Worm (Caenorhabditis elegans) whole organism, L1 larva: ENCODE measurements around the gene dnj-25.

Source experiments
- C04F5.9 ChIP-seq: sonication (generic microtip); optimal IDR thresholded peaks from 2 replicates; lab custom pipeline; 2016; ENCODE audit warnings: missing genetic modification characterization, missing compliant biosample characterization
- Y116A8C.19 ChIP-seq: sonication (generic microtip); optimal IDR thresholded peaks from 2 replicates; lab custom pipeline; 2016; ENCODE audit warnings: missing compliant biosample characterization, missing genetic modification characterization, borderline replicate concordance
- aly-2 ChIP-seq: fragments of 150-350 bp; optimal IDR thresholded peaks from 2 replicates; lab custom pipeline; 2014; ENCODE audit warnings: missing biosample characterization, missing genetic modification characterization
- blmp-1 ChIP-seq: fragments of 150-350 bp; optimal IDR thresholded peaks from 2 replicates; lab custom pipeline; 2014; ENCODE audit warnings: missing biosample characterization, missing genetic modification characterization
- ceh-90 ChIP-seq: sonication (generic microtip); optimal IDR thresholded peaks from 2 replicates; lab custom pipeline; 2016; ENCODE audit warnings: missing genetic modification characterization, missing compliant biosample characterization
- ces-1 ChIP-seq: fragments of 150-350 bp; optimal IDR thresholded peaks from 2 replicates; lab custom pipeline; 2014; ENCODE audit warnings: missing biosample characterization, missing genetic modification reagents, missing genetic modification characterization
- dsc-1 ChIP-seq: sonication (generic microtip); optimal IDR thresholded peaks from 2 replicates; lab custom pipeline; 2016; ENCODE audit warnings: mild to moderate bottlenecking, missing genetic modification characterization, missing compliant biosample characterization
- efl-1 ChIP-seq, 4 experiments: fragments of 150-350 bp; optimal IDR thresholded peaks in 3 of 4; peaks in 1 of 4; 1 replicate in 1 of 4; 2 replicates in 3 of 4; lab custom pipeline; 2014; ENCODE audit warnings: missing biosample characterization in 2 of 4, missing genetic modification characterization in 2 of 4, missing genetic modification reagents in 2 of 4
- egl-13 ChIP-seq: sonication (generic microtip); optimal IDR thresholded peaks from 2 replicates; lab custom pipeline; 2016; ENCODE audit warnings: missing genotype, missing genetic modification reagents, missing genetic modification characterization, missing compliant biosample characterization
- egl-27 ChIP-seq, 2 experiments: fragments of 150-350 bp in 1 of 2; sonication (generic microtip); optimal IDR thresholded peaks; 3 replicates each; lab custom pipeline; 2017 to 2018; ENCODE audit warnings: missing biosample characterization in 2 of 2, missing genetic modification characterization in 2 of 2, missing genetic modification reagents in 2 of 2
- elt-2 ChIP-seq: sonication (generic microtip); optimal IDR thresholded peaks from 2 replicates; lab custom pipeline; 2016; ENCODE audit warnings: missing genetic modification characterization, mild to moderate bottlenecking, inconsistent platforms, missing compliant biosample characterization, missing genetic modification reagents
- ets-5 ChIP-seq: fragments of 200-800 bp; sonication (Bioruptor generic); IDR thresholded peaks from 2 replicates; pipeline ENCODE4 v1.3.6; 2022; ENCODE audit warnings: missing genetic modification characterization, missing compliant biosample characterization
- fkh-4 ChIP-seq: sonication (generic microtip); optimal IDR thresholded peaks from 2 replicates; lab custom pipeline; 2016; ENCODE audit warnings: missing compliant biosample characterization, missing genetic modification characterization, borderline replicate concordance
- fkh-8 ChIP-seq: sonication (generic microtip); optimal IDR thresholded peaks from 2 replicates; lab custom pipeline; 2016; ENCODE audit warnings: mild to moderate bottlenecking, missing genetic modification characterization, missing compliant biosample characterization
- hlh-4 ChIP-seq: sonication (generic microtip); optimal IDR thresholded peaks from 2 replicates; lab custom pipeline; 2016; ENCODE audit warnings: mild to moderate bottlenecking, missing genetic modification characterization, missing compliant biosample characterization
- isw-1 ChIP-seq: fragments of 200-800 bp; sonication (Bioruptor generic); IDR thresholded peaks from 2 replicates; pipeline ENCODE4 v1.3.6; 2022; ENCODE audit warnings: missing genetic modification characterization, missing compliant biosample characterization
- jun-1 ChIP-seq: fragments of 150-350 bp; optimal IDR thresholded peaks from 2 replicates; lab custom pipeline; 2014; ENCODE audit warnings: missing biosample characterization, missing genetic modification reagents, missing genetic modification characterization
- lin-13 ChIP-seq: fragments of 150-350 bp; optimal IDR thresholded peaks from 2 replicates; lab custom pipeline; 2014; ENCODE audit warnings: missing biosample characterization, missing genetic modification reagents, missing genetic modification characterization
- lin-14 ChIP-seq: fragments of 200-800 bp; sonication (Bioruptor generic); optimal IDR thresholded peaks from 2 replicates; lab custom pipeline; 2018; ENCODE audit warnings: mild to moderate bottlenecking, missing genetic modification characterization, moderate library complexity, missing compliant biosample characterization
- lin-15B ChIP-seq: fragments of 150-350 bp; sonication (generic microtip); optimal IDR thresholded peaks from 3 replicates; lab custom pipeline; 2014; ENCODE audit warnings: missing biosample characterization, missing genetic modification characterization
- lin-35 ChIP-seq, 2 experiments: fragments of 150-350 bp; optimal IDR thresholded peaks; 2 replicates each; lab custom pipeline; 2014; ENCODE audit warnings: missing biosample characterization in 2 of 2, missing genetic modification characterization in 2 of 2, missing genetic modification reagents in 2 of 2
- lin-39 ChIP-seq: fragments of 150-350 bp; optimal IDR thresholded peaks from 2 replicates; lab custom pipeline; 2014; ENCODE audit warnings: missing biosample characterization, missing genetic modification reagents, missing genetic modification characterization
- lsy-2 ChIP-seq, 2 experiments: fragments of 150-350 bp; optimal IDR thresholded peaks; 2 replicates each; lab custom pipeline; 2014; ENCODE audit warnings: missing biosample characterization in 2 of 2, missing genetic modification characterization in 2 of 2
- mdl-1 ChIP-seq, 2 experiments: fragments of 150-350 bp; optimal IDR thresholded peaks; 2 replicates each; lab custom pipeline; 2014 to 2017; ENCODE audit warnings: missing biosample characterization in 2 of 2, missing genetic modification characterization in 2 of 2, inconsistent platforms in 1 of 2
- mef-2 ChIP-seq: fragments of 150-350 bp; optimal IDR thresholded peaks from 2 replicates; lab custom pipeline; 2014; ENCODE audit warnings: missing biosample characterization, missing genetic modification characterization
- mep-1 ChIP-seq: fragments of 150-350 bp; optimal IDR thresholded peaks from 2 replicates; lab custom pipeline; 2014; ENCODE audit warnings: missing biosample characterization, missing genetic modification characterization
- nhr-20 ChIP-seq: sonication (generic microtip); optimal IDR thresholded peaks from 2 replicates; lab custom pipeline; 2016; ENCODE audit warnings: mild to moderate bottlenecking, missing genetic modification characterization, missing compliant biosample characterization
- nhr-71 ChIP-seq: sonication (generic microtip); optimal IDR thresholded peaks from 2 replicates; lab custom pipeline; 2016; ENCODE audit warnings: mild to moderate bottlenecking, missing genetic modification characterization, moderate library complexity, missing compliant biosample characterization
- nhr-77 ChIP-seq: fragments of 150-350 bp; optimal IDR thresholded peaks from 2 replicates; lab custom pipeline; 2014; ENCODE audit warnings: missing biosample characterization, missing genetic modification characterization
- nhr-84 ChIP-seq: sonication (generic microtip); optimal IDR thresholded peaks from 2 replicates; lab custom pipeline; 2017; ENCODE audit warnings: missing biosample characterization, missing genetic modification characterization
- nhr-85 ChIP-seq: sonication (generic microtip); peaks from one replicate; lab custom pipeline; 2016; ENCODE audit warnings: missing genetic modification characterization, inconsistent platforms, missing compliant biosample characterization
- nhr-90 ChIP-seq: sonication (generic microtip); optimal IDR thresholded peaks from 2 replicates; lab custom pipeline; 2016; ENCODE audit warnings: mild to moderate bottlenecking, missing genetic modification characterization, missing compliant biosample characterization; ENCODE audit not compliant: poor library complexity
- pqm-1 ChIP-seq: sonication (generic microtip); optimal IDR thresholded peaks from 3 replicates; lab custom pipeline; 2017; ENCODE audit warnings: missing biosample characterization, missing genetic modification characterization
- skn-1 ChIP-seq: fragments of 150-350 bp; optimal IDR thresholded peaks from 2 replicates; lab custom pipeline; 2014; ENCODE audit warnings: missing biosample characterization, missing genetic modification characterization
- snu-23 ChIP-seq: sonication (generic microtip); optimal IDR thresholded peaks from 2 replicates; lab custom pipeline; 2016; ENCODE audit warnings: missing genetic modification characterization, missing compliant biosample characterization
- sptf-1 ChIP-seq: fragments of 150-350 bp; optimal IDR thresholded peaks from 2 replicates; lab custom pipeline; 2014; ENCODE audit warnings: missing biosample characterization, missing genetic modification characterization
- swsn-7 ChIP-seq: sonication (generic microtip); optimal IDR thresholded peaks from 2 replicates; lab custom pipeline; 2016; ENCODE audit warnings: missing genetic modification characterization, missing compliant biosample characterization
- tbx-2 ChIP-seq: sonication (generic microtip); optimal IDR thresholded peaks from 2 replicates; lab custom pipeline; 2016; ENCODE audit warnings: missing genetic modification characterization, missing compliant biosample characterization
- tlp-1 ChIP-seq: fragments of 150-350 bp; optimal IDR thresholded peaks from 2 replicates; lab custom pipeline; 2014; ENCODE audit warnings: missing biosample characterization, missing genetic modification characterization
- unc-130 ChIP-seq: fragments of 150-350 bp; optimal IDR thresholded peaks from 2 replicates; lab custom pipeline; 2017; ENCODE audit warnings: missing biosample characterization, missing genetic modification characterization, inconsistent platforms
- unc-30 ChIP-seq: sonication (generic microtip); optimal IDR thresholded peaks from 2 replicates; lab custom pipeline; 2017; ENCODE audit warnings: missing biosample characterization, missing genetic modification characterization
- unc-62 ChIP-seq: fragments of 150-350 bp; optimal IDR thresholded peaks from 2 replicates; lab custom pipeline; 2014; ENCODE audit warnings: missing biosample characterization, missing genetic modification reagents, missing genetic modification characterization
- vab-15 ChIP-seq: sonication (generic microtip); optimal IDR thresholded peaks from 2 replicates; lab custom pipeline; 2017; ENCODE audit warnings: missing genotype, mild to moderate bottlenecking, missing genetic modification characterization, missing compliant biosample characterization
- zag-1 ChIP-seq: fragments of 150-350 bp; optimal IDR thresholded peaks from 2 replicates; lab custom pipeline; 2014; ENCODE audit warnings: missing biosample characterization, missing genetic modification characterization
- zip-4 ChIP-seq: fragments of 200-800 bp; sonication (Bioruptor generic); optimal IDR thresholded peaks from 2 replicates; lab custom pipeline; 2018; ENCODE audit warnings: mild to moderate bottlenecking, missing genetic modification characterization, moderate library complexity, missing compliant biosample characterization
- ztf-4 ChIP-seq: fragments of 150-350 bp; optimal IDR thresholded peaks from 2 replicates; lab custom pipeline; 2014; ENCODE audit warnings: missing biosample characterization, missing genetic modification characterization

dnj-25 gene

ce11 chrV:20753838-20754503 lies 9.8 kb upstream of the dnj-25 start:
- TF ChIP-seq tlp-1 (tag; lab: Kevin White, UChicago) = no peak
- no peak for TF ChIP-seq swsn-7 (tag; lab: Kevin White, UChicago)
- peak; percentile 25 for TF ChIP-seq lin-14
- TF ChIP-seq nhr-85 = peak; percentile 24
- peak; percentile 16 for TF ChIP-seq elt-2 (tag; lab: Kevin White, UChicago)

- TF ChIP-seq pqm-1 (tag; lab: Kevin White, UChicago) = peak; percentile 69
- TF ChIP-seq hlh-4 (tag; lab: Kevin White, UChicago) = no peak
- peak; percentile 4 for TF ChIP-seq lin-14
- TF ChIP-seq blmp-1 (tag; lab: Kevin White, UChicago) = no peak
- TF ChIP-seq efl-1 (optimal IDR thresholded peaks at IDR 0.05; lab: Kevin White, UChicago) = no peak
- TF ChIP-seq efl-1 (GFP tag; optimal IDR thresholded peaks at IDR 0.05 in 1 of 2; lab: Kevin White, UChicago) = no peak
- TF ChIP-seq zag-1 (tag; lab: Kevin White, UChicago) = no peak
- peak in 1 of 2 experiments; percentile 30 for TF ChIP-seq lin-35 (GFP tag; optimal IDR thresholded peaks at IDR 0.05; lab: Kevin White, UChicago)
- TF ChIP-seq snu-23 (GFP tag; lab: Kevin White, UChicago) = no peak
- peak; percentile 68 for TF ChIP-seq elt-2 (tag; lab: Kevin White, UChicago)
- TF ChIP-seq jun-1 (tag; lab: Kevin White, UChicago) = peak; percentile 0
- no peak for TF ChIP-seq fkh-8 (tag; lab: Kevin White, UChicago)
- TF ChIP-seq, all 84 proteins: peak for 5
Observed at ce11 chrV:20752609-20753102, 8.5 kb upstream of the dnj-25 start, which contains the start of gene pha-4. pha-4 (plus strand) TSS chrV:20753052.

DNA sequence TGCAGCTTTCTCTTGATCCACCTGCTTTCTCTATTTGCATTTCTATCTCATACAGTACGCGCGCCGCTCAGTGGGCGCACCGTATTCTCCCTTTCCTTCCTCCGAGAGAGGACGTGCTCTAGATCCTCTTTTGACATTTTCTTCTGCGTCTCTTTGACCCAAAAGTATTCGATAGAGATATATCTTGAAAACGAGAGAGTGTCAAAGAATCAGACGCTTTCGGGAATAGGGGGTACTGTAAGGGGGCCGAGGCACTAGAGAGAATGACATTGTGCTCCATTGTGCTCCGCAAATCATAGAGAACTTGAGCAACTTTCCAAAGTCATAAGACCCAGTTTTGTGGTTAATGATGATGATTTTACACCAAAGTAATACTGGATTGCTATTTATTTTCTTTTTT lies 5.0 kb upstream of the dnj-25 start:
- TF ChIP-seq swsn-7 (tag; lab: Kevin White, UChicago) (peak; percentile 14), mef-2 (tag; lab: Kevin White, UChicago) (no peak), C04F5.9 (no peak), zip-4 (GFP tag; lab: Kevin White, UChicago) (no peak), ztf-4 (tag; lab: Kevin White, UChicago) (no peak), nhr-84 (tag; lab: Kevin White, UChicago) (no peak), nhr-71 (tag; lab: Kevin White, UChicago) (peak; percentile 21), tbx-2 (tag; lab: Kevin White, UChicago) (peak; percentile 27), sptf-1 (tag; lab: Kevin White, UChicago) (no peak), ces-1 (GFP tag; lab: Kevin White, UChicago) (no peak), fkh-4 (tag; lab: Kevin White, UChicago) (no peak), isw-1 (GFP tag; lab: Robert Waterston, UW) (no peak), nhr-77 (tag; lab: Kevin White, UChicago) (peak; percentile 69), lsy-2 (tag; optimal IDR thresholded peaks at IDR 0.05; lab: Kevin White, UChicago) (peak in 1 of 2 experiments; percentile 86), dsc-1 (tag; lab: Kevin White, UChicago) (no peak), lin-14 (peak; percentile 37), egl-27 (tag; optimal IDR thresholded peaks at IDR 0.05; lab: Kevin White, UChicago) (no peak), tlp-1 (tag; lab: Kevin White, UChicago) (no peak), nhr-90 (tag; lab: Kevin White, UChicago) (no peak), egl-13 (tag; lab: Kevin White, UChicago) (no peak), jun-1 (tag; lab: Kevin White, UChicago) (no peak), zag-1 (tag; lab: Kevin White, UChicago) (no peak), unc-130 (tag; lab: Kevin White, UChicago) (no peak), unc-62 (no peak), ets-5 (GFP tag; lab: Robert Waterston, UW) (no peak), lin-15B (no peak), blmp-1 (tag; lab: Kevin White, UChicago) (peak; percentile 8), ceh-90 (tag; lab: Kevin White, UChicago) (no peak), lin-13 (GFP tag; lab: Kevin White, UChicago) (no peak), unc-30 (tag; lab: Kevin White, UChicago) (no peak), skn-1 (no peak), mdl-1 (tag; optimal IDR thresholded peaks at IDR 0.05; lab: Kevin White, UChicago) (peak in 1 of 2 experiments; percentile 25), lin-39 (no peak), mep-1 (tag; lab: Kevin White, UChicago) (no peak), efl-1 (optimal IDR thresholded peaks at IDR 0.05; lab: Kevin White, UChicago) (no peak), efl-1 (GFP tag; optimal IDR thresholded peaks at IDR 0.05 in 1 of 2; lab: Kevin White, UChicago) (no peak), aly-2 (tag; lab: Kevin White, UChicago) (no peak), nhr-20 (tag; lab: Kevin White, UChicago) (peak; percentile 27), Y116A8C.19 (tag; lab: Kevin White, UChicago) (no peak), vab-15 (tag; lab: Kevin White, UChicago) (no peak)
